Fruit fly (Drosophila melanogaster): ENCODE results near the gene CG14736.

CG14736 gene

dm6 chr3R:12010202-12010824, 30.0 kb upstream of the CG14736 start, which contains the start of the genes KLHL18 and GCC185 (continued):
- peak; percentile 81; the same call in 2 of the 3 replicates for TF ChIP-seq CG34422 (GFP tag; IDR thresholded peaks at IDR 0.05)
- TF ChIP-seq CG11247 (GFP tag; IDR thresholded peaks at IDR 0.05), result peak; percentile 53; the same call in 1 of the 2 replicates
- TF ChIP-seq Xbp1 (GFP tag; optimal IDR thresholded peaks at IDR 0.05), result peak; percentile 85
- peak; percentile 68 for TF ChIP-seq CG11085 (GFP tag; IDR thresholded peaks at IDR 0.05)
- TF ChIP-seq CG31388 (GFP tag; optimal IDR thresholded peaks at IDR 0.05), result peak; percentile 38
- no peak for TF ChIP-seq so (GFP tag; IDR thresholded peaks at IDR 0.05)
- TF ChIP-seq CG16813 (GFP tag; IDR thresholded peaks at IDR 0.05; ENCODE audit: partially characterized antibody), result peak; percentile 89
- peak; percentile 74 for TF ChIP-seq Xrp1 (GFP tag; IDR thresholded peaks at IDR 0.05)
- TF ChIP-seq ttk (GFP tag; IDR thresholded peaks at IDR 0.05), result no peak
- TF ChIP-seq fd96Cb (tag; optimal IDR thresholded peaks at IDR 0.05), result peak; percentile 79
- TF ChIP-seq Neu2 (GFP tag; optimal IDR thresholded peaks at IDR 0.05; ENCODE audit: borderline replicate concordance), result no peak
- TF ChIP-seq corto (GFP tag; optimal IDR thresholded peaks at IDR 0.05), result no peak
- TF ChIP-seq ATbp (GFP tag; optimal IDR thresholded peaks at IDR 0.05), result no peak
- TF ChIP-seq CG2199 (GFP tag; IDR thresholded peaks at IDR 0.05), result no peak
- TF ChIP-seq CG17612 (GFP tag; IDR thresholded peaks at IDR 0.05), result no peak
- no peak for TF ChIP-seq Kr (GFP tag; optimal IDR thresholded peaks at IDR 0.05)
- no peak for TF ChIP-seq chm (GFP tag; IDR thresholded peaks at IDR 0.05)
- TF ChIP-seq sd (tag; optimal IDR thresholded peaks at IDR 0.05), result no peak
- peak; percentile 72 for TF ChIP-seq HLH4C (GFP tag; IDR thresholded peaks at IDR 0.05; ENCODE audit: partially characterized antibody)
- no peak for TF ChIP-seq CG3726 (GFP tag; IDR thresholded peaks at IDR 0.05)
- no peak for TF ChIP-seq cg (GFP tag; optimal IDR thresholded peaks at IDR 0.05)
- TF ChIP-seq CG8281 (tag; optimal IDR thresholded peaks at IDR 0.05), result peak; percentile 35
- TF ChIP-seq gt (GFP tag; IDR thresholded peaks at IDR 0.05), result no peak
- peak; percentile 69 for TF ChIP-seq CG3065 (GFP tag; optimal IDR thresholded peaks at IDR 0.05)
- no peak for TF ChIP-seq repo (GFP tag; optimal IDR thresholded peaks at IDR 0.05)
- TF ChIP-seq esg (GFP tag; conservative IDR thresholded peaks at IDR 0.05), result peak; percentile 70
- peak; percentile 64 for TF ChIP-seq CG13624 (GFP tag; optimal IDR thresholded peaks at IDR 0.05)
- TF ChIP-seq chn (GFP tag; optimal IDR thresholded peaks at IDR 0.05), result peak; percentile 58
- peak; percentile 62 for TF ChIP-seq YL-1 (GFP tag; optimal IDR thresholded peaks at IDR 0.05)
- no peak for TF ChIP-seq mirr (GFP tag; optimal IDR thresholded peaks at IDR 0.05)
- TF ChIP-seq CG5245 (GFP tag; optimal IDR thresholded peaks at IDR 0.05), result peak; percentile 51
- peak; percentile 78 for TF ChIP-seq pho (GFP tag; optimal IDR thresholded peaks at IDR 0.05)
- peak; percentile 42; the same call in 1 of the 3 replicates for TF ChIP-seq C15 (GFP tag; IDR thresholded peaks at IDR 0.05)
- TF ChIP-seq jing (GFP tag; optimal IDR thresholded peaks at IDR 0.05), result no peak
- TF ChIP-seq CG8765 (GFP tag; IDR thresholded peaks at IDR 0.05), result peak; percentile 58; the same call in 1 of the 2 replicates
- TF ChIP-seq CG12391 (tag; optimal IDR thresholded peaks at IDR 0.05), result peak; percentile 86
- TF ChIP-seq Eip74EF (GFP tag; optimal IDR thresholded peaks at IDR 0.05), result no peak

dm6 chr3R:12016828-12017280, 23.5 kb upstream of the CG14736 start, which contains the start of the genes DCAF12 and Spt3:
Gene DCAF12, minus strand, starts transcription at chr3R:12017031.
Gene Spt3, plus strand, starts transcription at chr3R:12017156.
- TF ChIP-seq CG13775 (GFP tag; optimal IDR thresholded peaks at IDR 0.05) (peak; percentile 66), CG14441 (GFP tag; IDR thresholded peaks at IDR 0.05) (peak; percentile 37; the same call in 1 of the 2 replicates), hkb (optimal IDR thresholded peaks at IDR 0.05) (no peak), hkb (GFP tag; IDR thresholded peaks at IDR 0.05) (0 out of 2 replicates have a peak, but pooled peaks have one; percentile 16), MESR4 (GFP tag; optimal IDR thresholded peaks at IDR 0.05) (no peak), zf30C (GFP tag; optimal IDR thresholded peaks at IDR 0.05) (no peak), HLHmδ (GFP tag; optimal IDR thresholded peaks at IDR 0.05) (no peak), NC2β (GFP tag; optimal IDR thresholded peaks at IDR 0.05) (no peak), Doc2 (GFP tag; IDR thresholded peaks at IDR 0.05) (no peak), wor (GFP tag; IDR thresholded peaks at IDR 0.05) (no peak), Stat92E (GFP tag; optimal IDR thresholded peaks at IDR 0.05) (peak in 1 of 3 experiments; percentile 3), CG17829 (tag; optimal IDR thresholded peaks at IDR 0.05) (peak; percentile 74), lbe (GFP tag; optimal IDR thresholded peaks at IDR 0.05) (no peak), CG32532 (GFP tag; IDR thresholded peaks at IDR 0.05) (peak; percentile 63), ase (GFP tag; IDR thresholded peaks at IDR 0.05) (no peak)
